Fruit fly (Drosophila melanogaster) Kc167 (cell line): ENCODE measurements around the gene CG44139.

Experiments
- Myc ChIP-seq: fragments of >200 bp; optimal IDR thresholded peaks from 2 replicates; lab custom pipeline; 2017; ENCODE audit warnings: missing external identifiers
- Sin3A ChIP-seq: fragments of >200 bp; optimal IDR thresholded peaks from 2 replicates; lab custom pipeline; 2018; ENCODE audit warnings: missing external identifiers
- insv ChIP-seq: fragments of >200 bp; optimal IDR thresholded peaks from 3 replicates; lab custom pipeline; 2018; ENCODE audit warnings: missing external identifiers
- psq ChIP-seq: fragments of >200 bp; optimal IDR thresholded peaks from 2 replicates; lab custom pipeline; 2017; ENCODE audit warnings: missing external identifiers
- ttk ChIP-seq: sonication (Bioruptor generic); optimal IDR thresholded peaks from 2 replicates; lab custom pipeline; 2017; ENCODE audit warnings: missing external identifiers

dm6 chr2L:2434222-2434621 lies 9.6 kb downstream of the CG44139 start:
- TF ChIP-seq insv (lab: Kevin White, UChicago) (no peak), ttk (lab: Kevin White, UChicago) (no peak), Myc (lab: Kevin White, UChicago) (no peak), Sin3A (lab: Kevin White, UChicago) (no peak), psq (lab: Kevin White, UChicago) (no peak)
